Fruit fly (Drosophila melanogaster) whole organism, larva: Measurements from ENCODE around the gene Root.

Source experiments
- noc ChIP-seq: fragments of 200-800 bp; sonication (Bioruptor generic); optimal IDR thresholded peaks from 3 replicates; lab custom pipeline; 2019; ENCODE audit warnings: missing biosample characterization, mild to moderate bottlenecking, missing genetic modification characterization, moderate library complexity

The Root gene

DNA sequence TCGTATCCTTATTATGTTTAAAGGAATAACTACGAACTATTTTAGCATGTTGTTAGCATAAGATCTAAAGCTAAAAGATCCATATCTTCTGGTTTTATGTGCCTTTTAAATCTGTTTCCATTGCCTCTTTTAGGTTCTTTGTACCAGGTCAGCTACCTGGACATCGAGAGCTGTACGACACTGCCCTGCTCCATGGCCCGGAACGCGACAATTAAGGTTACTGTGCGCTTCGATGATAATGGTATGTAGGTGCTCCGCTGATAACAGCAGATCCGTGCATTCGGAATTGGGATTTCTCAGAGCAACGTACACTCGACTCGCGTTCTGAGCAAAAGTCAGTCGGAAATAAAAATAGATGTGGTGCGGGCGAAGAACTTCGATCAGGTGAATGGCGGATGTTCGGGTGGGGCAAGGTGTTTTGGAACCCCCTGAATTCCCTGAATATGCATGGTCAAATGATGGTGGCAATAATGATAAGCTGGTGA lies 26.6 kb downstream of the Root start:
- TF ChIP-seq noc (tag; lab: Kevin White, UChicago) = no peak

DNA sequence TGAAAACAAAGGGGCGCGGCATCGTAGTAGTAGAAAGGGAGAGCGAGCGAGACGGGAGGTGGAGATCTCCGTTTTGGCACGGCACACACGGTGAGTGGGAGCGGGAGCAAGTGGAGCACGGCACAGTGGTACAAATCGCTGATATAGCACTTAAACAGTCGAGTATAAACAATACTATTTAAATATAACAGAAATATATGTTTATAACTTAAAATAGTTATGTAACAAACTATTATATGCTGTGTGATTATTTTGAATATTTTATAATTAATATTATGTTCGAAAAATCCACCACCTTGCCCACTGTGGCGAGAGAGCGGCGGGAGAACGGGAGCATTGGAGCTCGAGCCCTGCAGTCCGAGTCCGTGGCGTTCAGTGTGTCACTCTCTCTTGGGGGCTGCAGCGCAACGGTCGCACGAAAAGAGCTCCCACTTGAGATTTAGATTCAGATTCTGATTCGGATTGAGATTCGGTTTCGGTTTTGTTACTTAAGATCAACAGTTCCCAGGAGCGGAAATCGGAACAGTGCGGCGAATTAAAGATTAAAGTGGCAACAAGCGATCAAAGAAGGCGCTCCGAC lies 28.0 kb downstream of the Root start, which contains the start of gene Kal1:
TSS of gene Kal1 (plus strand) at position 383 of the 580 bp plus-strand sequence.
- TF ChIP-seq noc (tag; lab: Kevin White, UChicago) = peak; percentile 81

DNA sequence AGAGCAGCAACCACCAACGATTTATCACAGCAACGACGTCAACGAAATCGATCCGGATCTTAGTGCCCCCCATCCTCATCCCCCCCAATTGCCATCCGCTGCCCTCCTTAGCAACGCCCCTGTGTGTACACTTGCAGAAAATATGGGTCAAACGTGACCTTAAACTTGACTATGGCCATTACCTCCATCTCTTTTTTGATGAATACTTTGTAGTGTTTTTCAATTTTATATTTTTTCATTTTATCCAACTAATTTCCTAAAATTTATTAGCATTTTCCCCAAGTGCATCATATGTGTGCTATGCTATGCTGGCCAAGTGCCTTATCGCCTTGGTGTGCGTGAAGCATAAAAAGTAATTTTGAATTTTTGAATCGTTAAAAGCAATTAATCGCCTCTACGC lies 29.9 kb downstream of the Root start:
- no peak for TF ChIP-seq noc (tag; lab: Kevin White, UChicago)

DNA sequence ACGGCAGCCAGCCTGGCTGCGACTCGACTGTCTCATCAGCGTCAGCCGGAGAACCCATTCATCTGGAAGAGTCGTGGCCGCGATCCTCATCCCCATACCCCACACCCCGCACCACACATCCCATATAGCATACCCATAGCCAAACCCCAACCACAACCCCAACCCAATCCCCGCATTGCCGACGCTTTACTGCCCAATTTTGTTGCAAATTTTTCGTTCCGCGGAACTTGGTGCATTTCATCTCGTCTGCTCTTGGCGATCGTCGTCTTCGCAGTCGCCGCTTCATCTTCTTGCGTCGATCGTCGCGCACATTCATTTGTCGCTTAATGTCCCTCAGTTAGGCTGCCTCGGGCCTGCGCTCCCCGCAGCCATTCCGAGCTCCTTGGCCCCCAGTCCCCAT lies 30.3 kb downstream of the Root start:
- TF ChIP-seq noc (tag; lab: Kevin White, UChicago) = no peak

DNA sequence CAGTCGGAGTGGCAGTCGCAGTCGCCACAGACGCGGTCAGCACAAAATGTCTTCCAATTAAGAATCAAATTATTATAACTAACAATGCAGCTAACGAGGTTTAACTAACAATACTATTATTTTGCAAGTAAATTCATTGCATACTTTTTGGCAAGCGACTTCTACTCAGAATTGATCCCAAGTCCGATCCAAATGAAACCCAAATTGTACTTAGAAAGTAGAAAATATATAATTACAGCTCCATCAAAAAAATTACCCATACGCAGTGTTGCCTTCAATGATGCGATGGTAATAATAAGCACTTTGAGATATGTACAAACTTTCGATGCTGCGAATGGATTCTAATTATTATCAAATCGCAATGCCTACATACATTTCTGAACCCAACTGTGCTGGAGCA lies 30.7 kb downstream of the Root start:
- TF ChIP-seq noc (tag; lab: Kevin White, UChicago) = no peak

DNA sequence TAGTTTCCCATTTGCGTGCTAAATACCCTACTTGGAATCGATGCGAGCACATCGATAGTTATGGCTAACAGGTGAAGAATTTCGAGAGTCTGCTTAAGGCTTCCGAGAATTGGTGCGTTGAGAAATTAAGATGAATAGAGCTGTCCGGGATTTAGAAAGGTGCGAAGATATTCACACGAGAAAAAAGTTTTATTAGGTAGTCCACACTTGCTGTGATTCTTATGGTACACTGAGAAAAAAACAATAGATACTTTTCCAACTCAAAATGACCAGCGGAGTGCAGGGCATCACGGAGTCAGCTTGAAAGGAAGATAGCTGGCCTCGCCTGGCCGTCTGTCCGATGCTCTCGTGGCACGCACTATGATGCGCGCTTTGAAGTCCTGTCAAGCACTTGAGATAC lies 31.5 kb downstream of the Root start:
- no peak for TF ChIP-seq noc (tag; lab: Kevin White, UChicago)

DNA sequence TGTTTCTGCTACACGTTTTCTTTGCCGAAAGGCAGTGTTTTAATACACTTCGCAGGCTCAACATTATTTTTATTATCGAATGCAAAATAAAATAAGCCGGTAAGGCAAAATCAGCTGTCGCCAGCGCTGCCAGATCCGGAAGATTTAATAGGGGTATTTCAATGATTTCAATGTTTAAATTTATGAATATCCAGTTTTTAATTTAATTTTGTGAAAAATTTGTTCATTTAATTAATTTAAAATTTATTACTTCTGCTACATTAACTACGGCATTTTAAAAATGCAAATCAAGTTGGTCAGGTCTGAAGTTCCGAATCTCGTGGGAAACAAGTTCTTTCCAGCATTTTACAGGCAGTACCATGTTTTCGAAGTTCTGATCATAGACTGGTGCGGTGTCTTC lies 35.8 kb downstream of the Root start, which contains the start of gene Slimp:
TSS of gene Slimp (minus strand) at position 130 of the 400 bp plus-strand sequence.
- peak; percentile 21 for TF ChIP-seq noc (tag; lab: Kevin White, UChicago)

DNA sequence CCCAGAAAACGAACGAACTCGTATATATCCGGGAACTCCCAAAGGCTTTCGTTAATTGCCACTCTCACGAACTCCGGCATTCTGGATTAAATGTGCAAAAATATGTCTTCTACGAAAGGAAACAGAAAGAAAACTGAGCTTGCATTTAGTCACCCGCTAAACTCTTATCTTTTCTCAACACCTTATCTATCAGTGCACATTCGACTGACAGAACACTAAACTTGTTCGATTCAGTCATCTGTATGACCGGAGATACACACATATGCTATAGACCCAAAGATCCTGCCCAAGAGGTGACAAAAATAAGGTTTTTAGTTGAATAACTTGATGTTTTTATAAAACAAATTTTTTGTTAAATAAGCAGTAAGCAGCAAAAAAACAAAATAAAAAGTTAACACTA lies 37.0 kb downstream of the Root start, which contains the start of gene p38c:
TSS of gene p38c (minus strand) at position 101 of the 400 bp plus-strand sequence.
- TF ChIP-seq noc (tag; lab: Kevin White, UChicago) = no peak

DNA sequence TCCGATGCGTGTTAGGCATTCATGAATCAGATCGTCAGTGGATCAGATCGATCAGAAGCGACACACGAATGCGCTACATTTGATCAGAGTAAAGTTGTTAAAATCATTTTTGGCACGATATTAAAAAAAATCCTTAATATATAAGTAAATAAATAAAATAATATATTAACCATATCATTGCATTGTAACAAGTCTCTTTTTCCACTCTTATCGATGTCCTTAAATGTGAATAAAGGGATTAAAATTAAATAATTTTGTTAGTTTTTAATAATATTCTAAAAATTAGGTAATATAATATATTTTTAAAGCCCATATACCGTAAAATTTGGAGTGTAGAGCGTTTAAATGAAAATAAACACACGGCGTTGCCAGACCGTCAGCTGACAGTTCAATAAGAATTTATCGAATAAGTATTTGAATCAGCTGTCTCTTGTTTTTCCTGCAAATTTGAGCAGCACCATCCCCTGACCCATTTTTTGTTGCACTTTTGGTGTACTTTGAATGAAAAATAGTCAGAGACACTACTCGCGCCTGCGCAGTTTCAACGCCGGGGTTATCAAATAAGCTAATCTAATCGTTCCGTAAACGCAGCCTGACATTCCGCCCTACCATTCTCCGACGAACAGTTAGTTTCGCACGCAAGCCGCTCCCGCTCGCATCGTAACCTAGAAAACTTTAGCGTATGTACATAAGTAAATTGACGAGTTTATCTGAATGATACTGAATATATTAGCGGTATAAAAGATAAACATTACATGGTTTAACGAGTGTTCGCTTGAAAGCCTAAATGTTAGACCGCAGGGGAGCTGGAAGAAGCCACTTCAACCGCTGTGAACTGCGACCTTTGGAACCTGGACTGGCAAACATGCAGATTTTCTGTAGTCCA lies 39.1 kb downstream of the Root start, which contains the start of the genes p38a and CG6178:
TSS of gene p38a (minus strand) at position 398 of the 886 bp plus-strand sequence.
TSS of gene CG6178 (plus strand) at position 424 of the 886 bp plus-strand sequence.
- TF ChIP-seq noc (tag; lab: Kevin White, UChicago) = peak; percentile 99

DNA sequence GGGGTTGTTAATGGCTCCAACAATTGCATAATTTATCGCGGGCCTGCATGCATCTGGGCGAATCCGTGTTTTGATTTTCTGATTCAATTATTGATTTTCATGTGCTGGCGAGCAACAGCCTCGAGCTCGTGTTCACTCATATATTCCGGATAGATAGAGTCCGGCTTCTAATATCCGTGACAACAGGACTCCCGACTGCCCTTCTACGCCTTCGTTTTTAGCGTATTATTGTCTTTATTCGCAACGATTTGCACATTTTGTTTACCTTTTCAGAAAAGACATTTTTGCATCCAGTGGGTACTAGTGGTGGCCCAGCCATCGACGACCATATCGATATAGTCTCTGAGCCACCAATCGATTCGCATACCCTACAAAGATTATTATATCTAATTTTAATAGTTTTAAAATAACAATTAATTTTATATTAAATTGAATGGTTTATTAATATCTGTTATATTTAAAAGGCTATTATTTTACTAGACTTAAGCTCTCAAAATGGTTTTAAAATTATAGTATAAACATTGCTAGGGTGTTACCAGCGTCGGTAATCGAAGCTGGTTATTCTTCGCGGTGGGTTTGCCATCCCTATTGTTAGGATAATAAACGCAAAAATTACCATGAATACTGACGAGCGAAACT lies 48.2 kb downstream of the Root start, which contains the start of the genes Myo95E and TBC1d7:
TSS of gene Myo95E (minus strand) at position 326 of the 639 bp plus-strand sequence.
TSS of gene TBC1d7 (plus strand) at position 555 of the 639 bp plus-strand sequence.
- peak; percentile 79 for TF ChIP-seq noc (tag; lab: Kevin White, UChicago)

DNA sequence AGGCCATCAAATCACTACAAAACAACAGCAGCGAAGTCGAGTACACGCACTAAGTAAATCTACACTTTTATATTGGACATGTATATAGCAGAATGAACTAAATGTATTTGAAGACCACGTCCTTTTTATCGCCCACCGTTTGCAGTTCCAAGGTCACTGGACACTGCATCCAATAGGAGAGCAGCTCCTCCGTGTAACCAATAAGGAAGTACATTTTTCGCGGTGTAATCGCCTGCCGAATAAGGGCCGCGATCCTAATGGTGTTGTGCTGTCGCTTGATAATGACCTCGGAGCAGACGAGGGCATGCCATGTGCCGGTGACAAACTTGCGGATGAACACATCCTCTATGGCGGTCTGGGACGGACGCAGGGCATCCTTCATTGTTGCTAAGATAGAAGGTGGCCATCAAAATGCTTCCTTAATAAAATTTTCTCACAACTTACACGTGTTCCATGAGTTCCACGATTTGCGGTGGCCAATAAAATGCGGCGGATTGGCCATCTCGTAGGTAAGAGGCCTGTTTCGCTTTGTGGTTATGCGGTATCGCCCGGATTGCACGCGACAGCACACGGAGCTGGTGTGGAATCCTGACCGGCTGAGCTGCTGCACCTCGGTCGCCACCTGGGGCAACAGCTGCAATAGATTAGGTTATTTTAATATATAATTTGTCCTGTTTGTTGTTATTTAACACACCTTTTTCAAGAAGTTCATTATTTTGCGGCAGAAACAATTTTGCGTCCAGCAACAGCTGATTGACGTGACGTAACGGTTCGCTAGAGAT lies 49.9 kb downstream of the Root start, which contains the start of gene mRpS24:
TSS of gene mRpS24 (minus strand) at position 772 of the 782 bp plus-strand sequence.
- TF ChIP-seq noc (tag; lab: Kevin White, UChicago) = no peak

DNA sequence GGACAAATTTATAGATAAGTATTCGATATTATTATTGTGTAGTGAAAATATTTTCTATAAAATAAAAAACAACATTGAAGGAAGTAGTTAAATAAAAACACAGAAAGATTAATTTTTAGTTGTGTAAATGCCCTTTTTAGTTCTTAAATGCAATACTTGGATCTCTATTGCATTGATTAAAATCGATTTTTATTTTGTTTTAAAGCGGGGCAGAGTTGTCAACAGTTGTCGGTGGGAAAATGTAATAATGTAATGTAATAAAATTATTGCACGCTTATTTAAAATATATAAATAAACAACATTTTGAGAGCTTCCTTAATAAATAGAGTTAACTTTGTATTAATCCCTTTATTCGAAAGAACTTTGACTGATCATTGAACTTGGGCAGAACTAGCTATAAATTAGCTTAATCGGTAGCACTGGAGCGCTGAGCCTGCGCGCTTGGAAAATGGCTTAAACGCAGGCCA lies 50.5 kb downstream of the Root start, which contains the start of gene Apc2:
TSS of gene Apc2 (plus strand) at position 411 of the 467 bp plus-strand sequence.
- TF ChIP-seq noc (tag; lab: Kevin White, UChicago) = peak; percentile 69

DNA sequence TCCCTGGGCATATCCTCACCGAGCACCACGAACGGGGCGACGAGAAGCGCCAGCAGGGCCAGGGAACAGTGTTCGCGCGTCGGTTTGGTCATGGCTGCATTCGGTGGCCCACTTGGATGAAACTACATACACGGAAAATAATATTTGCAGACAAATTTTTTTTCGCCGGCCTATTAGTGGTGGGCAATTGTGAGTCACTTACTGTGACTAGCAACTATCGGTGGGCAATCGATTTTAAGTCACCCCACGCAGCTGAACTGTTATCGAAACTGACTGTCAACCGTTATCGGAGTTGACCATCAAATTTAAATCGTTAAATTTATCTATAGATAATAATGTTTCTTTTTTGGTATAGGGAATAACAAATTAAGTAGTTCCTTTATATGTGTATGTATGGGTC lies 56.3 kb downstream of the Root start, which contains the start of gene CG5510:
TSS of gene CG5510 (minus strand) at position 201 of the 400 bp plus-strand sequence.
- no peak for TF ChIP-seq noc (tag; lab: Kevin White, UChicago)

DNA sequence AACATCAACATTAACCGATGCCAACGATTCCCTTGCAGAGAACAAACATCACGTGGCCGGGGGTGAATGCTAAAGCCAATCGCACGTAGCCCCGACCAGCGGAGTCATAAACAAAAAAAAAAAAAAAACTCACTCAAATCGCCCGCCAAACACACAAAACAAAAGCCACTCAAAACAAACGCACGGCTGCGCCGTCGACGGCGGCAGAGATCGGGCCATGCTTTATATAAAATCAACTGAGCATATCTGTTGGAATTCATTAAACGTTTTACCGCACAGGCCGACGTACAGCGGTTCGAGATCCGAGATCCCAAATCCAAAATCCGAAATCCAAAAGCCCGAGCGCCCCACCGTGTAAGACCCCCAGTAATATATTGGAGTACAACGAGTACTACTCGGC lies 59.3 kb downstream of the Root start, which contains the start of gene CG13606:
TSS of gene CG13606 (plus strand) at position 250 of the 400 bp plus-strand sequence.
- no peak for TF ChIP-seq noc (tag; lab: Kevin White, UChicago)
